Worm (Caenorhabditis elegans): Measurements from ENCODE around the gene abu-4.
A peak's percentile ranks its signal among the peaks of the same experiment; 100 is the strongest.

Gene abu-4

ce11 chrV:2249310-2249709 is 25.3 kb upstream of the abu-4 start, which contains the start of gene cyp-33C6:
cyp-33C6 (minus strand) TSS chrV:2249410.
- TF ChIP-seq mab-9 (GFP tag; IDR thresholded peaks at IDR 0.05) (no peak), unc-30 (tag; optimal IDR thresholded peaks at IDR 0.05) (no peak), vab-15 (tag; optimal IDR thresholded peaks at IDR 0.05) (no peak), zip-4 (GFP tag; optimal IDR thresholded peaks at IDR 0.05) (no peak), egl-13 (tag; optimal IDR thresholded peaks at IDR 0.05) (no peak), ets-5 (GFP tag; IDR thresholded peaks at IDR 0.05) (no peak), tbx-2 (tag; optimal IDR thresholded peaks at IDR 0.05) (no peak)

DNA sequence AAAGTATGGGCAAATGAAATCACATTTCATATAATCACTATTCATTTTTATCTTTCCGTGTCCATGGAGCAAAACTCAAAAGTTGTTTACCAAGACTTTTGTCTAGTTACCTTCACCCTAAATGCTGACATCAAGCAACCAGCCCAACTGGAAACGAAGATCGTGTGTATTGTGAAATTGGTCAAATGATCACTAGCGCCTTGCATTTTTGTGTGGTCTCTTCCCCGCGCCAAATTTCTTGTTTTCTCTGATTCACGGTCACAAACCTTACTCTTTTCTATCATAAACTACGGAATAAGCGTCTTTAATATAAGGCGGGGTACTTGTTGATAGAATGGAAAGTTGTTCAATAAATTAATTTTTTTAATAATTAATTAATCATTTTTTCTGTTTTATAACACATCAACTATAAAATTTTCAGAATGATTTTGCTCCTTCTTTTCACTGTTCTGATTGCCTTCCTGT is 24.5 kb upstream of the abu-4 start, which contains the start of gene cyp-33C7:
Gene cyp-33C7, plus strand, starts transcription at position 415 of the 465 bp plus-strand sequence.
- TF ChIP-seq ces-1 (GFP tag; optimal IDR thresholded peaks at IDR 0.05) (no peak), hlh-17 (GFP tag; optimal IDR thresholded peaks at IDR 0.05; ENCODE audit: borderline replicate concordance) (no peak), ztf-11 (tag; optimal IDR thresholded peaks at IDR 0.05) (no peak), egl-13 (tag; optimal IDR thresholded peaks at IDR 0.05) (no peak), aly-2 (tag; optimal IDR thresholded peaks at IDR 0.05) (no peak), C16A3.4 (tag; optimal IDR thresholded peaks at IDR 0.05) (peak; percentile 25), egl-27 (tag; optimal IDR thresholded peaks at IDR 0.05) (no peak), fkh-8 (tag; optimal IDR thresholded peaks at IDR 0.05) (peak; percentile 2), alr-1 (tag; optimal IDR thresholded peaks at IDR 0.05; ENCODE audit: borderline replicate concordance) (no peak), Y116A8C.19 (tag; optimal IDR thresholded peaks at IDR 0.05; ENCODE audit: borderline replicate concordance) (no peak), efl-1 (optimal IDR thresholded peaks at IDR 0.05) (peak in 1 of 2 experiments; percentile 29), efl-1 (GFP tag; optimal IDR thresholded peaks at IDR 0.05 in 1 of 2) (peak in 1 of 2 experiments; percentile 52), C04F5.9 (tag; optimal IDR thresholded peaks at IDR 0.05) (no peak), ztf-4 (tag; optimal IDR thresholded peaks at IDR 0.05) (no peak), nhr-71 (tag; optimal IDR thresholded peaks at IDR 0.05) (peak; percentile 59), nhr-19 (GFP tag; conservative IDR thresholded peaks at IDR 0.05) (no peak), dpl-1 (GFP tag; optimal IDR thresholded peaks at IDR 0.05) (peak in 2 of 3 experiments; percentile 11 to 33), mab-9 (GFP tag; IDR thresholded peaks at IDR 0.05) (no peak), nhr-85 (tag) (no peak), pag-3 (tag; optimal IDR thresholded peaks at IDR 0.05; ENCODE audit: borderline replicate concordance, insufficient read depth) (no peak), efl-3 (GFP tag; optimal IDR thresholded peaks at IDR 0.05) (no peak), nhr-20 (tag; optimal IDR thresholded peaks at IDR 0.05) (peak; percentile 89), dsc-1 (tag; optimal IDR thresholded peaks at IDR 0.05) (no peak), ets-5 (GFP tag; IDR thresholded peaks at IDR 0.05) (no peak), mdl-1 (tag; optimal IDR thresholded peaks at IDR 0.05) (peak in 1 of 2 experiments; percentile 50), nhr-28 (tag; optimal IDR thresholded peaks at IDR 0.05) (no peak), isw-1 (GFP tag; IDR thresholded peaks at IDR 0.05) (no peak), snu-23 (GFP tag; optimal IDR thresholded peaks at IDR 0.05) (peak; percentile 33), ceh-88 (GFP tag; IDR thresholded peaks at IDR 0.05) (no peak), unc-98 (GFP tag; IDR thresholded peaks at IDR 0.05) (no peak), nhr-237 (tag; optimal IDR thresholded peaks at IDR 0.05) (no peak), unc-86 (tag; optimal IDR thresholded peaks at IDR 0.05) (no peak), fos-1 (tag; optimal IDR thresholded peaks at IDR 0.05) (no peak), mef-2 (tag; optimal IDR thresholded peaks at IDR 0.05) (no peak), hlh-4 (tag; optimal IDR thresholded peaks at IDR 0.05) (no peak), ceh-82 (tag; optimal IDR thresholded peaks at IDR 0.05) (peak in 1 of 3 experiments; percentile 26), pax-3 (tag; optimal IDR thresholded peaks at IDR 0.05) (no peak), lin-14 (GFP tag; optimal IDR thresholded peaks at IDR 0.05) (peak; percentile 88), tlp-1 (tag; optimal IDR thresholded peaks at IDR 0.05) (no peak), jun-1 (tag; optimal IDR thresholded peaks at IDR 0.05) (peak; percentile 46), lir-3 (tag; optimal IDR thresholded peaks at IDR 0.05; ENCODE audit: poor library complexity) (no peak), nhr-84 (tag; optimal IDR thresholded peaks at IDR 0.05) (no peak), nhr-47 (tag; optimal IDR thresholded peaks at IDR 0.05) (no peak), lsy-2 (tag; optimal IDR thresholded peaks at IDR 0.05) (peak; percentile 19 to 23), lin-13 (GFP tag; optimal IDR thresholded peaks at IDR 0.05) (no peak), xbp-1 (tag; optimal IDR thresholded peaks at IDR 0.05) (no peak), ama-1 (optimal IDR thresholded peaks at IDR 0.05) (no peak)

Data from whole organism, L1 larva.